Fruit fly (Drosophila melanogaster) whole organism, wandering third instar larva: ENCODE measurements around the gene eIF1.
A peak's percentile ranks its signal among the peaks of the same experiment; 100 is the strongest.

ENCODE experiments used
- Abd-B ChIP-seq: fragments of >200 bp; optimal IDR thresholded peaks from 2 replicates; lab custom pipeline; 2017; ENCODE audit warnings: missing biosample characterization, missing genetic modification characterization
- CG32264 ChIP-seq: fragments of 200-800 bp; sonication (Bioruptor generic); optimal IDR thresholded peaks from 2 replicates; lab custom pipeline; 2016; ENCODE audit warnings: missing biosample characterization, missing genetic modification characterization
- CG9705 ChIP-seq: fragments of 200-800 bp; sonication (Bioruptor generic); optimal IDR thresholded peaks from 2 replicates; lab custom pipeline; 2018; ENCODE audit warnings: missing biosample characterization, mild to moderate bottlenecking, missing genetic modification characterization
- CrebA ChIP-seq: fragments of 200-800 bp; sonication (Bioruptor generic); optimal IDR thresholded peaks from 2 replicates; lab custom pipeline; 2016; ENCODE audit warnings: missing biosample characterization, mild to moderate bottlenecking, missing genetic modification characterization, borderline replicate concordance
- Dfd ChIP-seq: fragments of >200 bp; optimal IDR thresholded peaks from 2 replicates; lab custom pipeline; 2017; ENCODE audit warnings: missing biosample characterization, missing genetic modification characterization
- Dif ChIP-seq: fragments of 200-275, 200-300 bp; sonication (Bioruptor generic); optimal IDR thresholded peaks from 2 replicates; lab custom pipeline; 2018; ENCODE audit warnings: missing biosample characterization, missing genetic modification characterization; ENCODE audit not compliant: partially characterized antibody
- GATAd ChIP-seq: sonication (Bioruptor generic); optimal IDR thresholded peaks from 2 replicates; lab custom pipeline; 2016; ENCODE audit warnings: missing biosample characterization, missing genetic modification characterization
- HLH106 ChIP-seq: fragments of 200-800 bp; optimal IDR thresholded peaks from 3 replicates; lab custom pipeline; 2019; ENCODE audit warnings: missing biosample characterization, mild to moderate bottlenecking, missing genetic modification characterization, moderate library complexity
- Hnf4 ChIP-seq: fragments of 200-800 bp; sonication (Bioruptor generic); optimal IDR thresholded peaks from 2 replicates; lab custom pipeline; 2016; ENCODE audit warnings: missing biosample characterization, mild to moderate bottlenecking, missing genetic modification characterization
- Hr78 ChIP-seq: fragments of >200 bp; optimal IDR thresholded peaks from 2 replicates; lab custom pipeline; 2017; ENCODE audit warnings: missing biosample characterization, missing genetic modification characterization
- Hr83 ChIP-seq: fragments of 200-300 bp; sonication (Bioruptor generic); optimal IDR thresholded peaks from 2 replicates; lab custom pipeline; 2016; ENCODE audit warnings: missing biosample characterization, mild to moderate bottlenecking, missing genetic modification characterization, moderate library complexity; ENCODE audit not compliant: poor library complexity, severe bottlenecking
- Jra ChIP-seq: sonication (Bioruptor generic); optimal IDR thresholded peaks from 2 replicates; lab custom pipeline; 2016; ENCODE audit warnings: missing biosample characterization, missing genetic modification characterization
- Mio ChIP-seq: sonication (Bioruptor generic); optimal IDR thresholded peaks from 2 replicates; lab custom pipeline; 2016; ENCODE audit warnings: missing biosample characterization, missing genetic modification characterization
- Myc ChIP-seq: fragments of >200 bp; optimal IDR thresholded peaks from 2 replicates; lab custom pipeline; 2017
- N ChIP-seq: fragments of >200 bp; optimal IDR thresholded peaks from 2 replicates; lab custom pipeline; 2018; ENCODE audit warnings: missing biosample characterization, missing external identifiers, missing genetic modification characterization
- OdsH ChIP-seq: fragments of 200-800 bp; sonication (Bioruptor generic); optimal IDR thresholded peaks from 2 replicates; lab custom pipeline; 2016; ENCODE audit warnings: missing biosample characterization, mild to moderate bottlenecking, missing genetic modification characterization
- Rel ChIP-seq, 2 experiments: fragments of 200-800 bp; sonication (Bioruptor generic) in 1 of 2; optimal IDR thresholded peaks; 2 replicates in 1 of 2; 3 replicates in 1 of 2; lab custom pipeline; 2016 to 2019; ENCODE audit warnings: mild to moderate bottlenecking in 2 of 2, missing biosample characterization in 2 of 2, missing genetic modification characterization in 2 of 2, moderate library complexity in 1 of 2
- Sp1 ChIP-seq: fragments of 200-800 bp; sonication (Bioruptor generic); optimal IDR thresholded peaks from 3 replicates; lab custom pipeline; 2019; ENCODE audit warnings: missing biosample characterization, mild to moderate bottlenecking, missing genetic modification characterization, moderate library complexity
- Vsx2 ChIP-seq: fragments of 200-300, 225-300 bp; sonication (Bioruptor generic); optimal IDR thresholded peaks from 2 replicates; lab custom pipeline; 2018; ENCODE audit warnings: missing biosample characterization, missing genetic modification characterization; ENCODE audit not compliant: partially characterized antibody
- br ChIP-seq: fragments of 200-800 bp; sonication (Bioruptor generic); optimal IDR thresholded peaks from 2 replicates; lab custom pipeline; 2016; ENCODE audit warnings: missing biosample characterization, missing genetic modification characterization
- brk ChIP-seq: fragments of 200-800 bp; sonication (Bioruptor generic); optimal IDR thresholded peaks from 2 replicates; lab custom pipeline; 2016; ENCODE audit warnings: missing biosample characterization, mild to moderate bottlenecking, missing genetic modification characterization
- dl ChIP-seq, 2 experiments: fragments of 175-275, 200-275 bp in 1 of 2; fragments of 200-275 bp in 1 of 2; sonication (Bioruptor generic); optimal IDR thresholded peaks; lab custom pipeline; 2018; ENCODE audit warnings: mild to moderate bottlenecking in 2 of 2, missing biosample characterization in 2 of 2, missing genetic modification characterization in 2 of 2, moderate library complexity in 2 of 2; ENCODE audit not compliant: partially characterized antibody in 2 of 2, insufficient read depth in 1 of 2
- dmrt93B ChIP-seq: fragments of 200-800 bp; sonication (Bioruptor generic); optimal IDR thresholded peaks from 2 replicates; lab custom pipeline; 2018; ENCODE audit warnings: missing biosample characterization, mild to moderate bottlenecking, missing genetic modification characterization
- dsf ChIP-seq: sonication (Bioruptor generic); optimal IDR thresholded peaks from 2 replicates; lab custom pipeline; 2016; ENCODE audit warnings: missing biosample characterization, missing genetic modification characterization, borderline replicate concordance
- ey ChIP-seq: fragments of 200-800 bp; sonication (Bioruptor generic); optimal IDR thresholded peaks from 2 replicates; lab custom pipeline; 2016; ENCODE audit warnings: missing biosample characterization, missing genetic modification characterization
- foxo ChIP-seq, 2 experiments: fragments of 200-800 bp; sonication (Bioruptor generic); optimal IDR thresholded peaks; 2 replicates in 1 of 2; 3 replicates in 1 of 2; lab custom pipeline; 2016 to 2017; ENCODE audit warnings: missing biosample characterization in 2 of 2, missing genetic modification characterization in 2 of 2
- fru ChIP-seq: fragments of 200-800 bp; sonication (Bioruptor generic); optimal IDR thresholded peaks from 3 replicates; lab custom pipeline; 2016; ENCODE audit warnings: missing biosample characterization, mild to moderate bottlenecking, missing genetic modification characterization
- h ChIP-seq: fragments of 200-800 bp; sonication (Bioruptor generic); optimal IDR thresholded peaks from 3 replicates; lab custom pipeline; 2016; ENCODE audit warnings: missing biosample characterization, mild to moderate bottlenecking, missing genetic modification characterization
- jim ChIP-seq: fragments of 175-275, 200-325 bp; sonication (Bioruptor generic); optimal IDR thresholded peaks from 2 replicates; lab custom pipeline; 2016; ENCODE audit warnings: missing biosample characterization, mild to moderate bottlenecking, missing genetic modification characterization
- lola ChIP-seq: fragments of >200 bp; optimal IDR thresholded peaks from 2 replicates; lab custom pipeline; 2017; ENCODE audit warnings: missing biosample characterization, missing genetic modification characterization
- pan ChIP-seq: fragments of >200 bp; optimal IDR thresholded peaks from 2 replicates; lab custom pipeline; 2017
- psq ChIP-seq: fragments of 200-800 bp; sonication (Bioruptor generic); optimal IDR thresholded peaks from 3 replicates; lab custom pipeline; 2017; ENCODE audit warnings: missing biosample characterization, mild to moderate bottlenecking, missing genetic modification characterization, moderate library complexity
- rgr ChIP-seq: fragments of 200-800 bp; sonication (Bioruptor generic); optimal IDR thresholded peaks from 3 replicates; lab custom pipeline; 2016; ENCODE audit warnings: missing biosample characterization, mild to moderate bottlenecking, missing genetic modification characterization
- sage ChIP-seq: fragments of 200-800 bp; sonication (Bioruptor generic); optimal IDR thresholded peaks from 2 replicates; lab custom pipeline; 2016; ENCODE audit warnings: missing biosample characterization, mild to moderate bottlenecking, missing genetic modification characterization
- sv ChIP-seq: fragments of 200-800 bp; sonication (Bioruptor generic); optimal IDR thresholded peaks from 3 replicates; lab custom pipeline; 2016; ENCODE audit warnings: missing biosample characterization, missing genetic modification characterization
- tai ChIP-seq: sonication (Bioruptor generic); optimal IDR thresholded peaks from 2 replicates; lab custom pipeline; 2016; ENCODE audit warnings: missing biosample characterization, missing genetic modification characterization
- usp ChIP-seq: fragments of >200 bp; optimal IDR thresholded peaks from 2 replicates; lab custom pipeline; 2017; ENCODE audit warnings: missing biosample characterization, missing genetic modification characterization
- woc ChIP-seq: sonication (Bioruptor generic); optimal IDR thresholded peaks from 2 replicates; lab custom pipeline; 2016; ENCODE audit warnings: missing biosample characterization, mild to moderate bottlenecking, missing genetic modification characterization

eIF1 gene

dm6 chr3L:3239785-3240596 lies 16.9 kb downstream of the eIF1 start:
- TF ChIP-seq dmrt93B (GFP tag; lab: Kevin White, UChicago) (no peak), pan (no peak), Vsx2 (GFP tag; lab: Kevin White, UChicago) (no peak), CrebA (GFP tag; lab: Kevin White, UChicago) (peak; percentile 43), Sp1 (GFP tag; lab: Kevin White, UChicago) (peak; percentile 74), Jra (GFP tag; lab: Kevin White, UChicago) (peak; percentile 23), GATAd (GFP tag; lab: Kevin White, UChicago) (no peak), Hr83 (GFP tag; lab: Kevin White, UChicago) (peak; percentile 68), sv (GFP tag; lab: Kevin White, UChicago) (no peak), fru (peak; percentile 72), dsf (GFP tag; lab: Kevin White, UChicago) (no peak), brk (GFP tag; lab: Kevin White, UChicago) (peak; percentile 37), lola (no peak), CG32264 (GFP tag; lab: Kevin White, UChicago) (peak; percentile 77), Dif (GFP tag; lab: Kevin White, UChicago) (no peak), sage (GFP tag; lab: Kevin White, UChicago) (peak; percentile 25), Mio (GFP tag; lab: Kevin White, UChicago) (no peak), Dfd (no peak), usp (GFP tag; lab: Kevin White, UChicago) (no peak), ey (peak; percentile 84), jim (peak; percentile 45), CG9705 (GFP tag; lab: Kevin White, UChicago) (no peak), N (GFP tag; lab: Kevin White, UChicago) (no peak), woc (GFP tag; lab: Kevin White, UChicago) (peak; percentile 30), Abd-B (GFP tag; lab: Kevin White, UChicago) (no peak), Hr78 (GFP tag; lab: Kevin White, UChicago) (no peak), br (GFP tag; lab: Kevin White, UChicago) (peak; percentile 46), Rel (GFP tag; optimal IDR thresholded peaks at IDR 0.05; lab: Kevin White, UChicago) (peak; percentile 20), Rel (tag; optimal IDR thresholded peaks at IDR 0.05; lab: Kevin White, UChicago) (peak; percentile 76), h (GFP tag; lab: Kevin White, UChicago) (peak; percentile 57), dl (GFP tag; optimal IDR thresholded peaks at IDR 0.05; lab: Kevin White, UChicago; ENCODE audit: insufficient read depth in 1 of 2, partially characterized antibody in 2 of 2) (no peak), foxo (GFP tag; optimal IDR thresholded peaks at IDR 0.05; lab: Kevin White, UChicago) (peak in 1 of 2 experiments; percentile 69), Hnf4 (peak; percentile 71), HLH106 (tag; lab: Kevin White, UChicago) (peak; percentile 23), rgr (GFP tag; lab: Kevin White, UChicago) (peak; percentile 82), Myc (no peak), tai (GFP tag; lab: Kevin White, UChicago) (peak; percentile 60), OdsH (GFP tag; lab: Kevin White, UChicago) (peak; percentile 76), psq (GFP tag; lab: Kevin White, UChicago) (peak; percentile 89)
